Worm (Caenorhabditis elegans): ENCODE measurements around the gene pacs-1.

pacs-1 gene

ce11 chrV:9217158-9217557, at the start of gene pacs-1:
pacs-1 (minus strand) TSS chrV:9217258.
- no peak for TF ChIP-seq dao-5 (tag; optimal IDR thresholded peaks at IDR 0.05)
- TF ChIP-seq him-1 (tag; optimal IDR thresholded peaks at IDR 0.05) = no peak

ce11 chrV:9266399-9266798, 49.3 kb upstream of the pacs-1 start, which contains the start of gene slc-17.7:
slc-17.7 (minus strand) TSS chrV:9266499.
- TF ChIP-seq dao-5 (tag; optimal IDR thresholded peaks at IDR 0.05) (no peak), W03F9.2 (tag; optimal IDR thresholded peaks at IDR 0.05) (no peak), him-1 (tag; optimal IDR thresholded peaks at IDR 0.05) (no peak)

- TF ChIP-seq W03F9.2 (tag; optimal IDR thresholded peaks at IDR 0.05) = no peak
- no peak for TF ChIP-seq dao-5 (tag; optimal IDR thresholded peaks at IDR 0.05)
- no peak for TF ChIP-seq him-1 (tag; optimal IDR thresholded peaks at IDR 0.05)
Measured at ce11 chrV:9262708-9263107, 45.6 kb upstream of the pacs-1 start.

ce11 chrV:9261492-9261891, 44.4 kb upstream of the pacs-1 start, which contains the start of gene nhr-36:
nhr-36 (minus strand) TSS chrV:9261592.
- TF ChIP-seq dao-5 (tag; optimal IDR thresholded peaks at IDR 0.05) (no peak), him-1 (tag; optimal IDR thresholded peaks at IDR 0.05) (no peak), W03F9.2 (tag; optimal IDR thresholded peaks at IDR 0.05) (no peak)

- no peak for TF ChIP-seq dao-5 (tag; optimal IDR thresholded peaks at IDR 0.05)
- TF ChIP-seq W03F9.2 (tag; optimal IDR thresholded peaks at IDR 0.05) = no peak
- TF ChIP-seq him-1 (tag; optimal IDR thresholded peaks at IDR 0.05) = no peak
Measured at ce11 chrV:9260411-9260810, 43.4 kb upstream of the pacs-1 start.

ce11 chrV:9257467-9257866, 40.4 kb upstream of the pacs-1 start, which contains the start of gene F07C3.16:
F07C3.16 (minus strand) TSS chrV:9257567.
- TF ChIP-seq dao-5 (tag; optimal IDR thresholded peaks at IDR 0.05) = no peak
- no peak for TF ChIP-seq him-1 (tag; optimal IDR thresholded peaks at IDR 0.05)
- no peak for TF ChIP-seq W03F9.2 (tag; optimal IDR thresholded peaks at IDR 0.05)

- TF ChIP-seq W03F9.2 (tag; optimal IDR thresholded peaks at IDR 0.05) = no peak
- TF ChIP-seq dao-5 (tag; optimal IDR thresholded peaks at IDR 0.05) = no peak
- TF ChIP-seq him-1 (tag; optimal IDR thresholded peaks at IDR 0.05) = no peak
Measured at ce11 chrV:9255480-9255879, 38.4 kb upstream of the pacs-1 start.

ce11 chrV:9254012-9254696, 37.1 kb upstream of the pacs-1 start, which contains the start of gene F07C3.9:
F07C3.9 (minus strand) TSS chrV:9254646.
- TF ChIP-seq W03F9.2 (tag; optimal IDR thresholded peaks at IDR 0.05) = no peak
- TF ChIP-seq him-1 (tag; optimal IDR thresholded peaks at IDR 0.05) = no peak
- TF ChIP-seq dao-5 (tag; optimal IDR thresholded peaks at IDR 0.05) = no peak

ce11 chrV:9249932-9250331, 32.9 kb upstream of the pacs-1 start, which contains the start of gene ptd-2:
ptd-2 (plus strand) TSS chrV:9250232.
- no peak for TF ChIP-seq dao-5 (tag; optimal IDR thresholded peaks at IDR 0.05)
- no peak for TF ChIP-seq him-1 (tag; optimal IDR thresholded peaks at IDR 0.05)
- no peak for TF ChIP-seq W03F9.2 (tag; optimal IDR thresholded peaks at IDR 0.05)

ce11 chrV:9249206-9249605, 32.1 kb upstream of the pacs-1 start, which contains the start of gene str-94:
str-94 (minus strand) TSS chrV:9249306.
- TF ChIP-seq W03F9.2 (tag; optimal IDR thresholded peaks at IDR 0.05) (no peak), dao-5 (tag; optimal IDR thresholded peaks at IDR 0.05) (no peak), him-1 (tag; optimal IDR thresholded peaks at IDR 0.05) (no peak)

- TF ChIP-seq him-1 (tag; optimal IDR thresholded peaks at IDR 0.05) (no peak), dao-5 (tag; optimal IDR thresholded peaks at IDR 0.05) (no peak), W03F9.2 (tag; optimal IDR thresholded peaks at IDR 0.05) (no peak)
Measured at ce11 chrV:9247416-9247815, 30.4 kb upstream of the pacs-1 start.

- TF ChIP-seq dao-5 (tag; optimal IDR thresholded peaks at IDR 0.05) = no peak
- no peak for TF ChIP-seq him-1 (tag; optimal IDR thresholded peaks at IDR 0.05)
- no peak for TF ChIP-seq W03F9.2 (tag; optimal IDR thresholded peaks at IDR 0.05)
Measured at ce11 chrV:9246260-9246659, 29.2 kb upstream of the pacs-1 start, which contains the start of gene aat-2. aat-2 (minus strand) TSS chrV:9246360.

- TF ChIP-seq W03F9.2 (tag; optimal IDR thresholded peaks at IDR 0.05) (peak; percentile 13), him-1 (tag; optimal IDR thresholded peaks at IDR 0.05) (no peak)
Measured at ce11 chrV:9243171-9243996, 26.3 kb upstream of the pacs-1 start, which contains the start of gene glo-4. glo-4 (minus strand) TSS chrV:9243221.

- TF ChIP-seq dao-5 (tag; optimal IDR thresholded peaks at IDR 0.05) = no peak
- no peak for TF ChIP-seq him-1 (tag; optimal IDR thresholded peaks at IDR 0.05)
- TF ChIP-seq W03F9.2 (tag; optimal IDR thresholded peaks at IDR 0.05) = no peak
Measured at ce11 chrV:9232296-9232695, 15.2 kb upstream of the pacs-1 start, which contains the start of gene F07C3.3. F07C3.3 (minus strand) TSS chrV:9232396.

Measured in whole organism, L4/young adult.